Fruit fly (Drosophila melanogaster): ENCODE measurements around the gene CG1722.

- TF ChIP-seq dac (GFP tag; optimal IDR thresholded peaks at IDR 0.05) (no peak), CG6792 (GFP tag; optimal IDR thresholded peaks at IDR 0.05) (no peak), CG11762 (GFP tag; optimal IDR thresholded peaks at IDR 0.05; ENCODE audit: insufficient read depth) (no peak), CG34406 (GFP tag; optimal IDR thresholded peaks at IDR 0.05) (no peak), OdsH (GFP tag; optimal IDR thresholded peaks at IDR 0.05) (no peak), CG6854 (GFP tag; optimal IDR thresholded peaks at IDR 0.05) (no peak), Hr39 (GFP tag; optimal IDR thresholded peaks at IDR 0.05) (no peak), ss (GFP tag; optimal IDR thresholded peaks at IDR 0.05) (no peak), CG11294 (GFP tag; IDR thresholded peaks at IDR 0.05) (no peak), Hr38 (GFP tag; optimal IDR thresholded peaks at IDR 0.05) (no peak)
These were observed 25.5 kb upstream of the CG1722 start for dm6 chrX:21276494-21276893.
